Worm (Caenorhabditis elegans): ENCODE results near the gene spp-18.

- TF ChIP-seq ama-1 (optimal IDR thresholded peaks at IDR 0.05), result no peak
- no peak for TF ChIP-seq ceh-18 (tag; optimal IDR thresholded peaks at IDR 0.05)
- no peak for TF ChIP-seq unc-42 (tag; optimal IDR thresholded peaks at IDR 0.05)
- TF ChIP-seq madf-2 (tag; optimal IDR thresholded peaks at IDR 0.05), result no peak
- TF ChIP-seq unc-3 (GFP tag; conservative IDR thresholded peaks at IDR 0.05), result no peak
- TF ChIP-seq unc-3 (tag; optimal IDR thresholded peaks at IDR 0.05), result no peak
- TF ChIP-seq lim-6 (tag; optimal IDR thresholded peaks at IDR 0.05), result no peak
- TF ChIP-seq mec-3 (tag; optimal IDR thresholded peaks at IDR 0.05; ENCODE audit: borderline replicate concordance), result no peak
- no peak for TF ChIP-seq gmeb-2 (tag; optimal IDR thresholded peaks at IDR 0.05)
- no peak for TF ChIP-seq ceh-9 (tag; optimal IDR thresholded peaks at IDR 0.05)
- no peak for TF ChIP-seq C08G9.2 (tag; optimal IDR thresholded peaks at IDR 0.05)
These were observed 31.5 kb downstream of the spp-18 start, which contains the start of gene W09C2.10 for ce11 chrIV:9624977-9625376.
